Worm (Caenorhabditis elegans): Measurements from ENCODE around the gene sulp-3.

ce11 chrX:8440001-8440735 is 32.0 kb upstream of the sulp-3 start:
- no peak for TF ChIP-seq unc-39 (tag; optimal IDR thresholded peaks at IDR 0.05)
- TF ChIP-seq nhr-12 (tag; optimal IDR thresholded peaks at IDR 0.05) = no peak
- TF ChIP-seq unc-55 (GFP tag; optimal IDR thresholded peaks at IDR 0.05) = no peak
- TF ChIP-seq nhr-11 (tag; optimal IDR thresholded peaks at IDR 0.05) = no peak
- TF ChIP-seq aly-2 (tag; optimal IDR thresholded peaks at IDR 0.05) = no peak
- TF ChIP-seq lsy-2 (tag; optimal IDR thresholded peaks at IDR 0.05) = no peak
- no peak for TF ChIP-seq ama-1 (optimal IDR thresholded peaks at IDR 0.05)
- TF ChIP-seq skn-1 (tag; optimal IDR thresholded peaks at IDR 0.05) = no peak
